Fruit fly (Drosophila melanogaster) whole organism, embryonic: ENCODE results near the gene CG13843.
A peak's percentile ranks its signal among the peaks of the same experiment; 100 is the strongest.

Experiments used
- ATbp ChIP-seq: fragments of 200-800 bp; sonication (Bioruptor generic); optimal IDR thresholded peaks from 2 replicates; lab custom pipeline; 2017; ENCODE audit warnings: missing biosample characterization, mild to moderate bottlenecking, missing genetic modification characterization, missing genetic modification reagents
- Antp ChIP-seq: fragments of 200-800 bp; sonication (Bioruptor generic); optimal IDR thresholded peaks from 3 replicates; lab custom pipeline; 2016; ENCODE audit warnings: missing biosample characterization, missing genetic modification characterization
- CG10431 ChIP-seq: fragments of 200-800 bp; sonication (Bioruptor generic); optimal IDR thresholded peaks from 3 replicates; lab custom pipeline; 2018; ENCODE audit warnings: missing biosample characterization, mild to moderate bottlenecking, missing genetic modification characterization
- CG10543 ChIP-seq: fragments of 200-800 bp; sonication (Bioruptor generic); optimal IDR thresholded peaks from 3 replicates; lab custom pipeline; 2017; ENCODE audit warnings: missing biosample characterization, mild to moderate bottlenecking, missing genetic modification characterization, moderate library complexity
- CG1233 ChIP-seq: fragments of 200-800 bp; sonication (Bioruptor generic); optimal IDR thresholded peaks from 4 replicates; lab custom pipeline; 2018; ENCODE audit warnings: missing biosample characterization, mild to moderate bottlenecking, missing genetic modification characterization
- CG12744 ChIP-seq: fragments of 200-800 bp; sonication (Bioruptor generic); optimal IDR thresholded peaks from 2 replicates; lab custom pipeline; 2016; ENCODE audit warnings: missing biosample characterization, missing genetic modification characterization
- CG13296 ChIP-seq: fragments of 200-800 bp; sonication (Bioruptor generic); optimal IDR thresholded peaks from 3 replicates; lab custom pipeline; 2018; ENCODE audit warnings: missing biosample characterization, mild to moderate bottlenecking, missing genetic modification characterization
- CG14710 ChIP-seq: fragments of 200-800 bp; sonication (Bioruptor generic); optimal IDR thresholded peaks from 3 replicates; lab custom pipeline; 2019; ENCODE audit warnings: missing biosample characterization, mild to moderate bottlenecking, missing genetic modification characterization, moderate library complexity
- CG14860 ChIP-seq: fragments of 200-800 bp; sonication (Bioruptor generic); IDR thresholded peaks from 3 replicates; pipeline ENCODE4 v1.3.6; 2022; ENCODE audit warnings: missing biosample characterization, missing genetic modification characterization; ENCODE audit not compliant: partially characterized antibody
- CG17385 ChIP-seq: fragments of 200-800 bp; sonication (Bioruptor generic); optimal IDR thresholded peaks from 3 replicates; lab custom pipeline; 2018; ENCODE audit warnings: missing biosample characterization, mild to moderate bottlenecking, missing genetic modification characterization
- CG17802 ChIP-seq: fragments of 200-800 bp; sonication (Bioruptor generic); optimal IDR thresholded peaks from 2 replicates; lab custom pipeline; 2018; ENCODE audit warnings: missing biosample characterization, mild to moderate bottlenecking, missing genetic modification characterization, moderate library complexity
- CG2202 ChIP-seq: fragments of 200-800 bp; sonication (Bioruptor generic); optimal IDR thresholded peaks from 2 replicates; lab custom pipeline; 2018; ENCODE audit warnings: missing biosample characterization, mild to moderate bottlenecking, missing genetic modification characterization
- CG2712 ChIP-seq: fragments of 200-800 bp; optimal IDR thresholded peaks from 3 replicates; lab custom pipeline; 2019; ENCODE audit warnings: missing biosample characterization, mild to moderate bottlenecking, missing genetic modification characterization, moderate library complexity
- CG32772 ChIP-seq: fragments of 200-800 bp; sonication (Bioruptor generic); IDR thresholded peaks from 2 replicates; pipeline ENCODE4 v1.3.6; 2022; ENCODE audit warnings: missing biosample characterization, missing genetic modification characterization
- CG3407 ChIP-seq: fragments of 200-800 bp; sonication (Bioruptor generic); optimal IDR thresholded peaks from 2 replicates; lab custom pipeline; 2018; ENCODE audit warnings: missing biosample characterization, mild to moderate bottlenecking, missing genetic modification characterization
- CG4424 ChIP-seq: fragments of 200-800 bp; sonication (Bioruptor generic); optimal IDR thresholded peaks from 3 replicates; lab custom pipeline; 2016; ENCODE audit warnings: missing biosample characterization, missing genetic modification characterization
- CG6254 ChIP-seq: fragments of 200-800 bp; sonication (Bioruptor generic); optimal IDR thresholded peaks from 3 replicates; lab custom pipeline; 2017; ENCODE audit warnings: mild to moderate bottlenecking, missing biosample characterization, missing genetic modification reagents, missing genetic modification characterization
- CG6654 ChIP-seq: fragments of 200-800 bp; sonication (Bioruptor generic); optimal IDR thresholded peaks from 2 replicates; lab custom pipeline; 2017; ENCODE audit warnings: missing biosample characterization, mild to moderate bottlenecking, missing genetic modification characterization
- CG7745 ChIP-seq: fragments of 200-800 bp; sonication (Bioruptor generic); optimal IDR thresholded peaks from 2 replicates; lab custom pipeline; 2018; ENCODE audit warnings: missing biosample characterization, mild to moderate bottlenecking, missing genetic modification characterization, moderate library complexity
- CG7963 ChIP-seq: fragments of 200-800 bp; sonication (Bioruptor generic); IDR thresholded peaks from 3 replicates; pipeline ENCODE4 v1.3.6; 2022; ENCODE audit warnings: missing biosample characterization, missing genetic modification characterization; ENCODE audit not compliant: partially characterized antibody
- CG8281 ChIP-seq: fragments of 200-800 bp; sonication (Bioruptor generic); optimal IDR thresholded peaks from 2 replicates; lab custom pipeline; 2018; ENCODE audit warnings: missing biosample characterization, mild to moderate bottlenecking, missing genetic modification characterization, moderate library complexity
- CG9727 ChIP-seq: fragments of 200-800 bp; sonication (Bioruptor generic); optimal IDR thresholded peaks from 3 replicates; lab custom pipeline; 2017; ENCODE audit warnings: missing biosample characterization, mild to moderate bottlenecking, missing genetic modification characterization
- CG9817 ChIP-seq: fragments of 200-800 bp; sonication (Bioruptor generic); optimal IDR thresholded peaks from 2 replicates; lab custom pipeline; 2018; ENCODE audit warnings: missing biosample characterization, mild to moderate bottlenecking, missing genetic modification characterization, moderate library complexity
- Dip2 ChIP-seq: fragments of 200-800 bp; sonication (Bioruptor generic); IDR thresholded peaks from 2 replicates; pipeline ENCODE4 v1.3.6; 2022; ENCODE audit warnings: missing biosample characterization, missing genetic modification characterization
- Ets97D ChIP-seq: fragments of 200-800 bp; sonication (Bioruptor generic); optimal IDR thresholded peaks from 3 replicates; lab custom pipeline; 2016; ENCODE audit warnings: missing biosample characterization, missing genetic modification characterization
- HHEX ChIP-seq: fragments of 200-800 bp; sonication (Bioruptor generic); optimal IDR thresholded peaks from 3 replicates; lab custom pipeline; 2017; ENCODE audit warnings: missing biosample characterization, mild to moderate bottlenecking, missing genetic modification characterization, missing genetic modification reagents
- Hr51 ChIP-seq, 2 experiments: fragments of 200-800 bp; sonication (Bioruptor generic); optimal IDR thresholded peaks; 2 replicates in 1 of 2; 3 replicates in 1 of 2; lab custom pipeline; 2016 to 2018; ENCODE audit warnings: missing biosample characterization in 2 of 2, missing genetic modification characterization in 2 of 2, mild to moderate bottlenecking in 1 of 2, moderate library complexity in 1 of 2
- Lhr ChIP-seq: fragments of 200-800 bp; sonication (Bioruptor generic); optimal IDR thresholded peaks from 3 replicates; lab custom pipeline; 2017; ENCODE audit warnings: mild to moderate bottlenecking, missing biosample characterization, missing genetic modification reagents, missing genetic modification characterization
- Lim3 ChIP-seq: fragments of 200-800 bp; sonication (Bioruptor generic); IDR thresholded peaks from 2 replicates; pipeline ENCODE4 v1.3.6; 2022; ENCODE audit warnings: missing biosample characterization, missing genetic modification characterization
- NC2α ChIP-seq: fragments of 200-800 bp; sonication (Bioruptor generic); optimal IDR thresholded peaks from 2 replicates; lab custom pipeline; 2016; ENCODE audit warnings: missing biosample characterization, missing genetic modification characterization
- NK7.1 ChIP-seq: fragments of 200-800 bp; sonication (Bioruptor generic); optimal IDR thresholded peaks from 3 replicates; lab custom pipeline; 2016; ENCODE audit warnings: missing biosample characterization, missing genetic modification characterization
- Spps ChIP-seq: fragments of 200-800 bp; sonication (Bioruptor generic); optimal IDR thresholded peaks from 2 replicates; lab custom pipeline; 2018; ENCODE audit warnings: missing biosample characterization, mild to moderate bottlenecking, missing genetic modification characterization
- az2 ChIP-seq: fragments of 200-800 bp; sonication (Bioruptor generic); optimal IDR thresholded peaks from 3 replicates; lab custom pipeline; 2016; ENCODE audit warnings: missing biosample characterization, missing genetic modification characterization
- bsh ChIP-seq, 2 experiments: fragments of 200-800 bp; sonication (Bioruptor generic); optimal IDR thresholded peaks; 2 replicates each; lab custom pipeline; 2017 to 2018; ENCODE audit warnings: mild to moderate bottlenecking in 2 of 2, missing biosample characterization in 2 of 2, missing genetic modification characterization in 2 of 2, moderate library complexity in 1 of 2
- dmrt11E ChIP-seq: fragments of 200-800 bp; sonication (Bioruptor generic); optimal IDR thresholded peaks from 3 replicates; lab custom pipeline; 2018; ENCODE audit warnings: missing biosample characterization, mild to moderate bottlenecking, missing genetic modification characterization, moderate library complexity
- dmrt99B ChIP-seq: fragments of 200-800 bp; sonication (Bioruptor generic); optimal IDR thresholded peaks from 2 replicates; lab custom pipeline; 2018; ENCODE audit warnings: missing biosample characterization, mild to moderate bottlenecking, missing genetic modification characterization, moderate library complexity
- esg ChIP-seq: fragments of 200-800 bp; sonication (Bioruptor generic); conservative IDR thresholded peaks from 2 replicates; pipeline ENCODE4 v1.3.6; 2022; ENCODE audit warnings: missing biosample characterization, missing genetic modification characterization
- exex ChIP-seq: fragments of 200-800 bp; sonication (Bioruptor generic); optimal IDR thresholded peaks from 4 replicates; lab custom pipeline; 2018; ENCODE audit warnings: missing biosample characterization, mild to moderate bottlenecking, missing genetic modification characterization, moderate library complexity
- gem ChIP-seq: fragments of 200-800 bp; sonication (Bioruptor generic); optimal IDR thresholded peaks from 2 replicates; lab custom pipeline; 2019; ENCODE audit warnings: missing biosample characterization, mild to moderate bottlenecking, missing genetic modification characterization, moderate library complexity
- hbn ChIP-seq: fragments of 200-800 bp; sonication (Bioruptor generic); IDR thresholded peaks from 2 replicates; pipeline ENCODE4 v1.3.6; 2022; ENCODE audit warnings: missing biosample characterization, missing genetic modification characterization; ENCODE audit not compliant: partially characterized antibody
- lab ChIP-seq: fragments of 200-800 bp; sonication (Bioruptor generic); optimal IDR thresholded peaks from 3 replicates; lab custom pipeline; 2017; ENCODE audit warnings: missing biosample characterization, missing genetic modification characterization, mild to moderate bottlenecking, moderate library complexity, missing genetic modification reagents
- nerfin-1 ChIP-seq: fragments of 200-800 bp; sonication (Bioruptor generic); optimal IDR thresholded peaks from 3 replicates; lab custom pipeline; 2019; ENCODE audit warnings: missing biosample characterization, mild to moderate bottlenecking, missing genetic modification characterization, moderate library complexity
- onecut ChIP-seq: fragments of 200-800 bp; sonication (Bioruptor generic); IDR thresholded peaks from 2 replicates; pipeline ENCODE4 v1.3.6; 2022; ENCODE audit warnings: missing biosample characterization, missing genetic modification characterization
- pum ChIP-seq: fragments of 200-800 bp; sonication (Bioruptor generic); optimal IDR thresholded peaks from 2 replicates; lab custom pipeline; 2016; ENCODE audit warnings: missing biosample characterization, missing genetic modification characterization
- sd ChIP-seq: fragments of 200-800 bp; sonication (Bioruptor generic); optimal IDR thresholded peaks from 3 replicates; lab custom pipeline; 2018; ENCODE audit warnings: missing biosample characterization, mild to moderate bottlenecking, missing genetic modification characterization, moderate library complexity
- sna ChIP-seq: fragments of 200-800 bp; sonication (Bioruptor generic); IDR thresholded peaks from 2 replicates; pipeline ENCODE4 v1.3.6; 2022; ENCODE audit warnings: missing biosample characterization, missing genetic modification characterization; ENCODE audit not compliant: partially characterized antibody
- unpg ChIP-seq: fragments of 200-800 bp; sonication (Bioruptor generic); optimal IDR thresholded peaks from 3 replicates; lab custom pipeline; 2018; ENCODE audit warnings: missing biosample characterization, mild to moderate bottlenecking, missing genetic modification characterization, moderate library complexity

The CG13843 gene

dm6 chr3R:22634549-22635410 is 25.5 kb downstream of the CG13843 start:
- TF ChIP-seq bsh (GFP tag; optimal IDR thresholded peaks at IDR 0.05; lab: Kevin White, UChicago) (no peak), Ets97D (GFP tag; lab: Kevin White, UChicago) (no peak), CG8281 (tag; lab: Kevin White, UChicago) (no peak), CG17385 (GFP tag; lab: Kevin White, UChicago) (no peak), Lim3 (GFP tag; lab: Robert Waterston, UW) (no peak), CG7745 (tag; lab: Kevin White, UChicago) (peak; percentile 87), CG14710 (tag; lab: Kevin White, UChicago) (peak; percentile 43), CG2202 (tag; lab: Kevin White, UChicago) (no peak), CG14860 (GFP tag; lab: Robert Waterston, UW) (no peak), Spps (tag; lab: Kevin White, UChicago) (peak; percentile 40), CG10543 (GFP tag; lab: Kevin White, UChicago) (no peak), CG17802 (tag; lab: Kevin White, UChicago) (no peak), dmrt11E (tag; lab: Kevin White, UChicago) (peak; percentile 23), CG3407 (GFP tag; lab: Kevin White, UChicago) (no peak), CG2712 (tag; lab: Kevin White, UChicago) (peak; percentile 14), CG1233 (GFP tag; lab: Kevin White, UChicago) (peak; percentile 23), unpg (GFP tag; lab: Kevin White, UChicago) (no peak), CG32772 (no peak), CG13296 (GFP tag; lab: Kevin White, UChicago) (peak; percentile 46), Dip2 (GFP tag; lab: Robert Waterston, UW) (0 out of 2 replicates have a peak, but pooled peaks have one; percentile 7), Hr51 (GFP tag; optimal IDR thresholded peaks at IDR 0.05; lab: Kevin White, UChicago) (no peak), NC2α (GFP tag; lab: Kevin White, UChicago) (no peak), Antp (no peak), HHEX (GFP tag; lab: Kevin White, UChicago) (peak; percentile 2), nerfin-1 (tag; lab: Kevin White, UChicago) (peak; percentile 62), sna (GFP tag; lab: Robert Waterston, UW) (no peak), pum (no peak), hbn (GFP tag; lab: Robert Waterston, UW) (no peak), gem (tag; lab: Kevin White, UChicago) (peak; percentile 23), ATbp (peak; percentile 15), CG6654 (no peak), CG4424 (no peak), sd (tag; lab: Kevin White, UChicago) (no peak), dmrt99B (tag; lab: Kevin White, UChicago) (peak; percentile 16), lab (GFP tag; lab: Kevin White, UChicago) (peak; percentile 49), CG10431 (no peak), NK7.1 (GFP tag; lab: Kevin White, UChicago) (no peak), CG6254 (GFP tag; lab: Kevin White, UChicago) (no peak), esg (GFP tag; lab: Robert Waterston, UW) (no peak), exex (tag; lab: Kevin White, UChicago) (peak; percentile 18), CG9817 (no peak), Lhr (GFP tag; lab: Kevin White, UChicago) (no peak), az2 (GFP tag; lab: Kevin White, UChicago) (no peak), CG7963 (GFP tag; lab: Robert Waterston, UW) (no peak), CG12744 (GFP tag; lab: Kevin White, UChicago) (no peak), onecut (no peak), CG9727 (GFP tag; lab: Kevin White, UChicago) (peak; percentile 10)
